Fruit fly (Drosophila melanogaster): ENCODE results near the gene CG31988.

CG31988 gene

dm6 chr2L:21206193-21206592 lies 3.6 kb upstream of the CG31988 start, which contains the start of gene clumsy:
clumsy (plus strand) TSS chr2L:21206493.
- TF ChIP-seq Sp1 (GFP tag; optimal IDR thresholded peaks at IDR 0.05) (no peak), HLH106 (tag; optimal IDR thresholded peaks at IDR 0.05) (no peak), CrebA (GFP tag; optimal IDR thresholded peaks at IDR 0.05; ENCODE audit: borderline replicate concordance) (no peak), N (GFP tag; optimal IDR thresholded peaks at IDR 0.05) (no peak), br (GFP tag; optimal IDR thresholded peaks at IDR 0.05) (no peak), usp (GFP tag; optimal IDR thresholded peaks at IDR 0.05) (no peak), Rel (GFP tag; optimal IDR thresholded peaks at IDR 0.05) (no peak), Rel (tag; optimal IDR thresholded peaks at IDR 0.05) (no peak), Abd-B (GFP tag; optimal IDR thresholded peaks at IDR 0.05) (no peak), OdsH (GFP tag; optimal IDR thresholded peaks at IDR 0.05) (no peak), jim (GFP tag; optimal IDR thresholded peaks at IDR 0.05) (no peak), Vsx2 (GFP tag; optimal IDR thresholded peaks at IDR 0.05; ENCODE audit: partially characterized antibody) (no peak), psq (GFP tag; optimal IDR thresholded peaks at IDR 0.05) (no peak), Jra (GFP tag; optimal IDR thresholded peaks at IDR 0.05) (no peak), Myc (optimal IDR thresholded peaks at IDR 0.05) (no peak), tai (GFP tag; optimal IDR thresholded peaks at IDR 0.05) (no peak), lola (GFP tag; optimal IDR thresholded peaks at IDR 0.05) (no peak)

- no peak for TF ChIP-seq ey (GFP tag; optimal IDR thresholded peaks at IDR 0.05)
- peak; percentile 16 for TF ChIP-seq Dfd (GFP tag; optimal IDR thresholded peaks at IDR 0.05)
- no peak for TF ChIP-seq Rel (GFP tag; optimal IDR thresholded peaks at IDR 0.05)
- no peak for TF ChIP-seq Rel (tag; optimal IDR thresholded peaks at IDR 0.05)
Measured at dm6 chr2L:21200275-21200674, 2.3 kb downstream of the CG31988 start, which contains the start of gene CG31624. CG31624 (minus strand) TSS chr2L:21200375.

dm6 chr2L:21198633-21199264 lies 3.9 kb downstream of the CG31988 start, which contains the start of gene Ret:
Ret (minus strand) TSS chr2L:21198762.
- TF ChIP-seq jim (GFP tag; optimal IDR thresholded peaks at IDR 0.05) = no peak
- no peak for TF ChIP-seq dsf (GFP tag; optimal IDR thresholded peaks at IDR 0.05; ENCODE audit: borderline replicate concordance)
- no peak for TF ChIP-seq usp (GFP tag; optimal IDR thresholded peaks at IDR 0.05)

dm6 chr2L:21197178-21197577 lies 5.4 kb downstream of the CG31988 start:
- TF ChIP-seq brk (GFP tag; optimal IDR thresholded peaks at IDR 0.05) = no peak
- no peak for TF ChIP-seq Hr78 (GFP tag; optimal IDR thresholded peaks at IDR 0.05)
- TF ChIP-seq GATAd (GFP tag; optimal IDR thresholded peaks at IDR 0.05) = no peak
- TF ChIP-seq Mio (GFP tag; optimal IDR thresholded peaks at IDR 0.05) = no peak
- TF ChIP-seq N (GFP tag; optimal IDR thresholded peaks at IDR 0.05) = no peak
- TF ChIP-seq ey (GFP tag; optimal IDR thresholded peaks at IDR 0.05) = peak; percentile 1
- TF ChIP-seq Dfd (GFP tag; optimal IDR thresholded peaks at IDR 0.05) = no peak
- TF ChIP-seq sv (GFP tag; optimal IDR thresholded peaks at IDR 0.05) = no peak
- no peak for TF ChIP-seq CrebA (GFP tag; optimal IDR thresholded peaks at IDR 0.05; ENCODE audit: borderline replicate concordance)
- no peak for TF ChIP-seq Hnf4 (GFP tag; optimal IDR thresholded peaks at IDR 0.05)
- no peak for TF ChIP-seq CG32264 (GFP tag; optimal IDR thresholded peaks at IDR 0.05)
- no peak for TF ChIP-seq Dif (GFP tag; optimal IDR thresholded peaks at IDR 0.05; ENCODE audit: partially characterized antibody)
- TF ChIP-seq h (GFP tag; optimal IDR thresholded peaks at IDR 0.05) = peak; percentile 29
- TF ChIP-seq Sp1 (GFP tag; optimal IDR thresholded peaks at IDR 0.05) = no peak
- no peak for TF ChIP-seq Rel (GFP tag; optimal IDR thresholded peaks at IDR 0.05)
- TF ChIP-seq Rel (tag; optimal IDR thresholded peaks at IDR 0.05) = no peak
- TF ChIP-seq tai (GFP tag; optimal IDR thresholded peaks at IDR 0.05) = no peak
- TF ChIP-seq pan (optimal IDR thresholded peaks at IDR 0.05) = no peak
- peak in 1 of 2 experiments; percentile 36 for TF ChIP-seq foxo (GFP tag; optimal IDR thresholded peaks at IDR 0.05)
- TF ChIP-seq fru (GFP tag; optimal IDR thresholded peaks at IDR 0.05) = peak; percentile 13
- no peak for TF ChIP-seq HLH106 (tag; optimal IDR thresholded peaks at IDR 0.05)
- no peak for TF ChIP-seq sage (GFP tag; optimal IDR thresholded peaks at IDR 0.05)
- no peak for TF ChIP-seq Myc (optimal IDR thresholded peaks at IDR 0.05)
- TF ChIP-seq jim (GFP tag; optimal IDR thresholded peaks at IDR 0.05) = no peak
- no peak for TF ChIP-seq Vsx2 (GFP tag; optimal IDR thresholded peaks at IDR 0.05; ENCODE audit: partially characterized antibody)
- no peak for TF ChIP-seq dmrt93B (GFP tag; optimal IDR thresholded peaks at IDR 0.05)

Measured in whole organism, wandering third instar larva.